Worm (Caenorhabditis elegans) whole organism, young adult: ENCODE results near the gene C25A8.1.
A peak's percentile ranks its signal among the peaks of the same experiment; 100 is the strongest.

Experiments
- B0336.3 ChIP-seq: fragments of 200-800 bp; sonication (Bioruptor generic); IDR thresholded peaks from 2 replicates; pipeline ENCODE4 v1.3.6; 2022; ENCODE audit warnings: missing genetic modification characterization, missing compliant biosample characterization
- F49E8.2 ChIP-seq: sonication (generic microtip); optimal IDR thresholded peaks from 3 replicates; lab custom pipeline; 2017; ENCODE audit warnings: missing genetic modification characterization, mild to moderate bottlenecking, missing compliant biosample characterization, antibody characterized with exemption, moderate library complexity; ENCODE audit not compliant: insufficient read depth
- F57A8.1 ChIP-seq: fragments of 200-800 bp; sonication (Bioruptor generic); optimal IDR thresholded peaks from 2 replicates; lab custom pipeline; 2018; ENCODE audit warnings: mild to moderate bottlenecking, missing genetic modification characterization, moderate library complexity, missing compliant biosample characterization
- F57C9.4 ChIP-seq: sonication (generic microtip); optimal IDR thresholded peaks from 2 replicates; lab custom pipeline; 2017; ENCODE audit warnings: mild to moderate bottlenecking, missing genetic modification characterization, missing compliant biosample characterization
- K11D2.4 ChIP-seq: fragments of 200-800 bp; sonication (Bioruptor generic); IDR thresholded peaks from 2 replicates; pipeline ENCODE4 v1.3.6; 2022; ENCODE audit warnings: missing genetic modification reagents, missing genetic modification characterization, missing compliant biosample characterization
- T07F8.4 ChIP-seq: sonication (generic microtip); optimal IDR thresholded peaks from 2 replicates; lab custom pipeline; 2016; ENCODE audit warnings: mild to moderate bottlenecking, missing genetic modification characterization, moderate library complexity, missing compliant biosample characterization
- T26A5.8 ChIP-seq: sonication (generic microtip); optimal IDR thresholded peaks from 2 replicates; lab custom pipeline; 2016; ENCODE audit warnings: missing genetic modification characterization, missing compliant biosample characterization
- Y53G8AR.9 ChIP-seq: fragments of 200-800 bp; sonication (Bioruptor generic); conservative IDR thresholded peaks from 2 replicates; pipeline ENCODE4 v1.3.6; 2022; ENCODE audit warnings: missing genetic modification reagents, missing genetic modification characterization, missing compliant biosample characterization
- Y79H2A.3 ChIP-seq: fragments of 200-800 bp; sonication (Bioruptor generic); conservative IDR thresholded peaks from 2 replicates; pipeline ENCODE4 v1.3.6; 2022; ENCODE audit warnings: missing genetic modification reagents, missing genetic modification characterization, missing compliant biosample characterization
- aptf-2 ChIP-seq: fragments of 200-800 bp; sonication (Bioruptor generic); conservative IDR thresholded peaks from 2 replicates; pipeline ENCODE4 v1.3.6; 2022; ENCODE audit warnings: missing genetic modification reagents, missing genetic modification characterization, missing compliant biosample characterization
- aptf-3 ChIP-seq: fragments of 200-800 bp; sonication (Bioruptor generic); IDR thresholded peaks from 2 replicates; pipeline ENCODE4 v1.3.6; 2022; ENCODE audit warnings: missing genetic modification characterization, missing compliant biosample characterization
- attf-3 ChIP-seq: fragments of 200-800 bp; sonication (Bioruptor generic); conservative IDR thresholded peaks from 2 replicates; pipeline ENCODE4 v1.3.6; 2022; ENCODE audit warnings: missing genetic modification reagents, missing genetic modification characterization, missing compliant biosample characterization
- bed-1 ChIP-seq: fragments of 200-800 bp; sonication (Bioruptor generic); IDR thresholded peaks from 2 replicates; pipeline ENCODE4 v1.3.6; 2022; ENCODE audit warnings: missing genetic modification reagents, missing genetic modification characterization, missing compliant biosample characterization
- bed-2 ChIP-seq: fragments of 200-800 bp; sonication (Bioruptor generic); IDR thresholded peaks from 2 replicates; pipeline ENCODE4 v1.3.6; 2022; ENCODE audit warnings: missing genetic modification reagents, missing genetic modification characterization, missing compliant biosample characterization
- cebp-2 ChIP-seq: fragments of 200-800 bp; sonication (Bioruptor generic); IDR thresholded peaks from 2 replicates; pipeline ENCODE4 v1.3.6; 2022; ENCODE audit warnings: missing genetic modification characterization, missing compliant biosample characterization
- ceh-91 ChIP-seq: fragments of 200-800 bp; sonication (Bioruptor generic); IDR thresholded peaks from 2 replicates; pipeline ENCODE4 v1.3.6; 2022; ENCODE audit warnings: missing genetic modification reagents, missing genetic modification characterization, missing compliant biosample characterization
- dox-1 ChIP-seq: fragments of 200-800 bp; sonication (Bioruptor generic); IDR thresholded peaks from 2 replicates; pipeline ENCODE4 v1.3.6; 2022; ENCODE audit warnings: missing genetic modification reagents, missing genetic modification characterization, missing compliant biosample characterization
- egl-18 ChIP-seq: fragments of 200-800 bp; sonication (Bioruptor generic); IDR thresholded peaks from 2 replicates; pipeline ENCODE4 v1.3.6; 2022; ENCODE audit warnings: missing genetic modification reagents, missing genetic modification characterization, missing compliant biosample characterization
- egl-44 ChIP-seq: fragments of 200-800 bp; sonication (Bioruptor generic); IDR thresholded peaks from 2 replicates; pipeline ENCODE4 v1.3.6; 2022; ENCODE audit warnings: missing genetic modification reagents, missing genetic modification characterization, missing compliant biosample characterization
- ekl-4 ChIP-seq: fragments of 200-800 bp; sonication (Bioruptor generic); IDR thresholded peaks from 2 replicates; pipeline ENCODE4 v1.3.6; 2022; ENCODE audit warnings: missing genetic modification reagents, missing genetic modification characterization, missing compliant biosample characterization
- hlh-12 ChIP-seq: sonication (generic microtip); optimal IDR thresholded peaks from 2 replicates; lab custom pipeline; 2016; ENCODE audit warnings: missing genetic modification characterization, missing compliant biosample characterization
- hmg-20 ChIP-seq: fragments of 200-800 bp; sonication (Bioruptor generic); IDR thresholded peaks from 2 replicates; pipeline ENCODE4 v1.3.6; 2022; ENCODE audit warnings: missing genetic modification reagents, missing genetic modification characterization, missing compliant biosample characterization
- hrde-1 ChIP-seq: sonication (generic microtip); optimal IDR thresholded peaks from 2 replicates; lab custom pipeline; 2016; ENCODE audit warnings: missing genetic modification characterization, mild to moderate bottlenecking, missing compliant biosample characterization, moderate library complexity, missing genotype, missing genetic modification reagents, borderline replicate concordance
- hsf-1 ChIP-seq: fragments of 200-800 bp; sonication (Bioruptor generic); IDR thresholded peaks from 2 replicates; pipeline ENCODE4 v1.3.6; 2022; ENCODE audit warnings: missing genetic modification reagents, missing genetic modification characterization, missing compliant biosample characterization
- lin-26 ChIP-seq: fragments of 200-800 bp; sonication (Bioruptor generic); IDR thresholded peaks from 2 replicates; pipeline ENCODE4 v1.3.6; 2022; ENCODE audit warnings: missing genetic modification reagents, missing genetic modification characterization, missing compliant biosample characterization
- madf-10 ChIP-seq: sonication (generic microtip); optimal IDR thresholded peaks from 2 replicates; lab custom pipeline; 2016; ENCODE audit warnings: mild to moderate bottlenecking, missing genetic modification characterization, missing compliant biosample characterization
- madf-6 ChIP-seq: fragments of 200-800 bp; sonication (Bioruptor generic); IDR thresholded peaks from 2 replicates; pipeline ENCODE4 v1.3.6; 2022; ENCODE audit warnings: missing genetic modification reagents, missing genetic modification characterization, missing compliant biosample characterization
- mel-28 ChIP-seq: sonication (generic microtip); optimal IDR thresholded peaks from 2 replicates; lab custom pipeline; 2016; ENCODE audit warnings: borderline replicate concordance, mild to moderate bottlenecking, missing genetic modification characterization, missing compliant biosample characterization
- mes-4 ChIP-seq: sonication (generic microtip); optimal IDR thresholded peaks from 2 replicates; lab custom pipeline; 2016; ENCODE audit warnings: missing genotype, missing genetic modification characterization, missing compliant biosample characterization
- nfya-1 ChIP-seq: sonication (generic microtip); optimal IDR thresholded peaks from 2 replicates; lab custom pipeline; 2017; ENCODE audit warnings: antibody characterized with exemption, missing compliant biosample characterization, missing genetic modification characterization, borderline replicate concordance; ENCODE audit not compliant: insufficient read depth
- nfya-2 ChIP-seq: fragments of 200-800 bp; sonication (Bioruptor generic); IDR thresholded peaks from 2 replicates; pipeline ENCODE4 v1.3.6; 2022; ENCODE audit warnings: missing genetic modification reagents, missing genetic modification characterization, missing compliant biosample characterization
- nfyb-1 ChIP-seq: fragments of 200-800 bp; sonication (Bioruptor generic); IDR thresholded peaks from 2 replicates; pipeline ENCODE4 v1.3.6; 2022; ENCODE audit warnings: missing genetic modification reagents, missing genetic modification characterization, missing compliant biosample characterization
- nhr-90 ChIP-seq: sonication (generic microtip); optimal IDR thresholded peaks from 2 replicates; lab custom pipeline; 2016; ENCODE audit warnings: missing genotype, mild to moderate bottlenecking, missing genetic modification characterization, missing compliant biosample characterization
- pha-4 ChIP-seq: fragments of 150-350 bp; sonication (generic microtip); optimal IDR thresholded peaks from 2 replicates; lab custom pipeline; 2014; ENCODE audit warnings: missing biosample characterization, missing genetic modification reagents, missing genetic modification characterization
- repo-1 ChIP-seq: sonication (generic microtip); optimal IDR thresholded peaks from 2 replicates; lab custom pipeline; 2017; ENCODE audit warnings: mild to moderate bottlenecking, missing genetic modification characterization, missing compliant biosample characterization
- rpc-1 ChIP-seq, 2 experiments: fragments of 150-350 bp in 1 of 2; sonication (generic microtip) in 1 of 2; optimal IDR thresholded peaks; 2 replicates each; lab custom pipeline; 2014 to 2018; ENCODE audit warnings: missing biosample characterization in 1 of 2, missing genetic modification characterization in 1 of 2, missing genetic modification reagents in 1 of 2, missing genotype in 1 of 2
- sdz-38 ChIP-seq: sonication (generic microtip); optimal IDR thresholded peaks from 2 replicates; lab custom pipeline; 2016; ENCODE audit warnings: missing genotype, missing genetic modification characterization, missing compliant biosample characterization
- snpc-4 ChIP-seq, 5 experiments: fragments of 150-350 bp in 1 of 5; sonication (generic microtip) in 4 of 5; optimal IDR thresholded peaks; 2 replicates each; lab custom pipeline; 2014 to 2018; ENCODE audit warnings: missing genetic modification characterization in 5 of 5, missing biosample characterization in 3 of 5, antibody characterized with exemption in 2 of 5, mild to moderate bottlenecking in 2 of 5, missing compliant biosample characterization in 2 of 5, missing genotype in 2 of 5, moderate library complexity in 2 of 5, missing genetic modification reagents in 1 of 5
- somi-1 ChIP-seq: fragments of 200-800 bp; sonication (Bioruptor generic); optimal IDR thresholded peaks from 2 replicates; lab custom pipeline; 2018; ENCODE audit warnings: mild to moderate bottlenecking, missing genetic modification characterization, missing compliant biosample characterization
- tbp1 ChIP-seq: fragments of 200-800 bp; sonication (Bioruptor generic); optimal IDR thresholded peaks from 2 replicates; lab custom pipeline; 2018; ENCODE audit warnings: mild to moderate bottlenecking, missing genetic modification characterization, missing compliant biosample characterization
- zfh-2 ChIP-seq: fragments of 200-800 bp; sonication (Bioruptor generic); conservative IDR thresholded peaks from 2 replicates; pipeline ENCODE4 v1.3.6; 2022; ENCODE audit warnings: missing genetic modification reagents, missing genetic modification characterization, missing compliant biosample characterization
- ztf-25 ChIP-seq: fragments of 200-800 bp; sonication (Bioruptor generic); IDR thresholded peaks from 2 replicates; pipeline ENCODE4 v1.3.6; 2022; ENCODE audit warnings: missing genetic modification reagents, missing genetic modification characterization, missing compliant biosample characterization
- ztf-26 ChIP-seq: sonication (generic microtip); optimal IDR thresholded peaks from 2 replicates; lab custom pipeline; 2017; ENCODE audit warnings: missing genetic modification characterization, missing compliant biosample characterization
- ztf-28 ChIP-seq: fragments of 200-800 bp; sonication (Bioruptor generic); IDR thresholded peaks from 2 replicates; pipeline ENCODE4 v1.3.6; 2022; ENCODE audit warnings: missing genetic modification reagents, missing genetic modification characterization, missing compliant biosample characterization
- ztf-3 ChIP-seq: fragments of 200-800 bp; sonication (Bioruptor generic); optimal IDR thresholded peaks from 2 replicates; lab custom pipeline; 2018; ENCODE audit warnings: mild to moderate bottlenecking, missing genetic modification characterization, missing compliant biosample characterization
- ztf-6 ChIP-seq: fragments of 200-800 bp; sonication (Bioruptor generic); IDR thresholded peaks from 2 replicates; pipeline ENCODE4 v1.3.6; 2022; ENCODE audit warnings: missing genetic modification reagents, missing genetic modification characterization, missing compliant biosample characterization

The C25A8.1 gene

DNA sequence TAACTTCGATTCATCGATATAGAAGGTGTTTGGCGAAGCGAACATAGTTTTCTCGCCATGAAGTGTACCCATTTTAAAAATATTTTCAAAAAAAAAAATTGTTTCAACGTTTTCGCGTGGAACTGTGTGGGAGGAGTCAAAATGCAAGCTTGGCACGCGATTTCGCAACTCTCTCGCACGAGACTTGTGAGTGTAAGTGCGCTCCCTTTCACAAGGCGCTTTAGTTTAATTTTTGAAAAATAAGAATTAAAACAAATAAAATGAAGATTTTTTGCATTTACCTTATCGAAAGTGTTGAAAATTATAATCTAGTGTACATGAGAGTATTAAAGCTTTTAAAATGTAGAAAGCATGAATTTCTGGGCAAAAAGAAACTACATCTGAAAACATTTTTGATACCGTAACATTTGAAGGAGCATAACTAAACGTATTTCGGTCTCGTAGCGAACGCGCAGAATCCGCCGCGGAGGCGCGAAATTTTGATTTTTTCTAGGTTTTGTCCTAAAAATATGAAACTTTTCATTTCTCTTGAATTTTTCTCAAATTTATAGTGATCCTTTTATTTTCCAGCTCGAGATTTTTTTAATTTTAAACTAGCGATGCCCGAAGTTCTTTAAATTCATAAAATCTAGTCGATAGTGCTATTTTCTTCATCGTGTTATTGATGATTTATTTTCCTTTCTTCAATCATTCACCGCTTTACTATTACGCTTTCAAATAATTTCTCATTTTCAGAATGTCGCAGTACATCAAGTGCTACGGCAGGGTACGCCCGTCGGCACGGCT is 28.7 kb downstream of the C25A8.1 start, which contains the start of the genes cogc-2 and klp-18 (continued):
- TF ChIP-seq F49E8.2 (tag; lab: Kevin White, UChicago): peak; percentile 57
- no peak for TF ChIP-seq somi-1 (GFP tag; lab: Kevin White, UChicago)
- TF ChIP-seq pha-4 (tag; lab: Kevin White, UChicago): peak; percentile 67
- no peak for TF ChIP-seq nfya-2
- TF ChIP-seq F57C9.4 (tag; lab: Kevin White, UChicago): no peak
- no peak for TF ChIP-seq T26A5.8
- peak; percentile 57; the same call in 1 of the 2 replicates for TF ChIP-seq nfyb-1 (GFP tag; lab: Robert Waterston, UW)
- 0 out of 2 replicates have a peak, but pooled peaks have one; percentile 32 for TF ChIP-seq attf-3 (GFP tag; lab: Robert Waterston, UW)
- peak; percentile 62 for TF ChIP-seq tbp1 (GFP tag; lab: Kevin White, UChicago)
- no peak for TF ChIP-seq mel-28
- TF ChIP-seq ztf-28 (GFP tag; lab: Robert Waterston, UW): peak; percentile 77
- TF ChIP-seq aptf-2 (GFP tag; lab: Robert Waterston, UW): no peak
- TF ChIP-seq repo-1 (tag; lab: Kevin White, UChicago): peak; percentile 69
- no peak for TF ChIP-seq ztf-6
- peak; percentile 89 for TF ChIP-seq hsf-1 (GFP tag; lab: Robert Waterston, UW)
- TF ChIP-seq madf-10 (tag; lab: Kevin White, UChicago): peak; percentile 29
- peak; percentile 43; the same call in 1 of the 2 replicates for TF ChIP-seq lin-26 (GFP tag; lab: Robert Waterston, UW)
- TF ChIP-seq ztf-3 (GFP tag; lab: Kevin White, UChicago): no peak
- 0 out of 2 replicates have a peak, but pooled peaks have one; percentile 23 for TF ChIP-seq ztf-25 (GFP tag; lab: Robert Waterston, UW)
- peak; percentile 57 for TF ChIP-seq snpc-4 (GFP tag; optimal IDR thresholded peaks at IDR 0.05; lab: Kevin White, UChicago)
- TF ChIP-seq snpc-4 (tag; optimal IDR thresholded peaks at IDR 0.05; lab: Kevin White, UChicago): peak; percentile 2 to 89 (median 82)
- TF ChIP-seq B0336.3: peak; percentile 88
- no peak for TF ChIP-seq mes-4 (tag; lab: Kevin White, UChicago)
- TF ChIP-seq madf-6 (GFP tag; lab: Robert Waterston, UW): peak; percentile 100
- no peak for TF ChIP-seq aptf-3 (GFP tag; lab: Robert Waterston, UW)
- TF ChIP-seq rpc-1 (optimal IDR thresholded peaks at IDR 0.05; lab: Kevin White, UChicago): peak; percentile 35
- TF ChIP-seq rpc-1 (tag; optimal IDR thresholded peaks at IDR 0.05; lab: Kevin White, UChicago): no peak
- TF ChIP-seq hrde-1: peak; percentile 82
- no peak for TF ChIP-seq ztf-26 (tag; lab: Kevin White, UChicago)
- no peak for TF ChIP-seq nfya-1 (tag; lab: Kevin White, UChicago)
- no peak for TF ChIP-seq zfh-2 (GFP tag; lab: Robert Waterston, UW)
- no peak for TF ChIP-seq egl-44 (GFP tag; lab: Robert Waterston, UW)
- peak; percentile 47; the same call in 1 of the 2 replicates for TF ChIP-seq Y53G8AR.9 (GFP tag; lab: Robert Waterston, UW)
- TF ChIP-seq K11D2.4 (GFP tag; lab: Robert Waterston, UW): peak; percentile 49; the same call in 1 of the 2 replicates
- peak; percentile 26; the same call in 1 of the 2 replicates for TF ChIP-seq hmg-20 (GFP tag; lab: Robert Waterston, UW)
- TF ChIP-seq hlh-12 (tag; lab: Kevin White, UChicago): no peak
- TF ChIP-seq bed-1 (GFP tag; lab: Robert Waterston, UW): no peak
- peak; percentile 88 for TF ChIP-seq ekl-4 (GFP tag; lab: Robert Waterston, UW)
- no peak for TF ChIP-seq egl-18 (GFP tag; lab: Robert Waterston, UW)
- no peak for TF ChIP-seq T07F8.4 (tag; lab: Kevin White, UChicago)
- TF ChIP-seq nhr-90 (tag; lab: Kevin White, UChicago): no peak
- TF ChIP-seq F57A8.1: no peak
- no peak for TF ChIP-seq cebp-2
- TF ChIP-seq bed-2 (GFP tag; lab: Robert Waterston, UW): no peak
- TF ChIP-seq Y79H2A.3 (GFP tag; lab: Robert Waterston, UW): 0 out of 2 replicates have a peak, but pooled peaks have one; percentile 26
- TF ChIP-seq dox-1: peak; percentile 90
- TF ChIP-seq ceh-91: peak; percentile 99
- TF ChIP-seq sdz-38 (tag; lab: Kevin White, UChicago): no peak
